Worm (Caenorhabditis elegans) whole organism, L4 larva: ENCODE measurements around the gene VF13D12L.3.

Source experiments
- ZK546.5 ChIP-seq, 2 experiments: sonication (generic microtip); optimal IDR thresholded peaks; 2 replicates each; lab custom pipeline; 2017; ENCODE audit warnings: missing biosample characterization in 2 of 2, missing genetic modification characterization in 2 of 2
- ces-1 ChIP-seq: fragments of 150-350 bp; sonication (generic microtip); optimal IDR thresholded peaks from 4 replicates; lab custom pipeline; 2014; ENCODE audit warnings: missing biosample characterization, missing genetic modification reagents, missing genetic modification characterization
- dmd-8 ChIP-seq: fragments of 200-800 bp; sonication (Bioruptor generic); IDR thresholded peaks from 2 replicates; pipeline ENCODE4 v1.3.6; 2022; ENCODE audit warnings: missing genetic modification characterization, missing compliant biosample characterization
- egl-27 ChIP-seq: sonication (generic microtip); optimal IDR thresholded peaks from 3 replicates; lab custom pipeline; 2017; ENCODE audit warnings: missing biosample characterization, missing genetic modification reagents, missing genetic modification characterization
- hlh-11 ChIP-seq: fragments of 200-800 bp; sonication (Bioruptor generic); optimal IDR thresholded peaks from 2 replicates; lab custom pipeline; 2018; ENCODE audit warnings: mild to moderate bottlenecking, missing genetic modification characterization, missing compliant biosample characterization
- lim-7 ChIP-seq: fragments of 200-800 bp; sonication (Bioruptor generic); IDR thresholded peaks from 2 replicates; pipeline ENCODE4 v1.3.6; 2022; ENCODE audit warnings: missing genetic modification characterization, missing compliant biosample characterization
- lin-13 ChIP-seq: fragments of 150-350 bp; optimal IDR thresholded peaks from 2 replicates; lab custom pipeline; 2014; ENCODE audit warnings: missing biosample characterization, missing genetic modification reagents, missing genetic modification characterization
- lir-3 ChIP-seq: sonication (generic microtip); optimal IDR thresholded peaks from 2 replicates; lab custom pipeline; 2016; ENCODE audit warnings: mild to moderate bottlenecking, missing genetic modification characterization, missing compliant biosample characterization
- pha-4 ChIP-seq, 2 experiments: fragments of 150-350 bp in 1 of 2; fragments of 200-800 bp in 1 of 2; sonication (Bioruptor generic) in 1 of 2; IDR thresholded peaks in 1 of 2; optimal IDR thresholded peaks in 1 of 2; 2 replicates each; pipeline versions ENCODE4 v1.3.6 to Lab custom; 2014 to 2022; ENCODE audit warnings: missing genetic modification characterization in 2 of 2, missing genetic modification reagents in 2 of 2, missing biosample characterization in 1 of 2, missing compliant biosample characterization in 1 of 2
- pqm-1 ChIP-seq: sonication (generic microtip); optimal IDR thresholded peaks from 2 replicates; lab custom pipeline; 2017; ENCODE audit warnings: missing biosample characterization, missing genetic modification characterization
- skn-1 ChIP-seq: fragments of 150-350 bp; optimal IDR thresholded peaks from 2 replicates; lab custom pipeline; 2014; ENCODE audit warnings: missing biosample characterization, missing genetic modification characterization
- unc-130 ChIP-seq: sonication (generic microtip); optimal IDR thresholded peaks from 2 replicates; lab custom pipeline; 2016; ENCODE audit warnings: missing genetic modification reagents, missing genetic modification characterization, missing compliant biosample characterization

ce11 chrII:11688643-11689042 lies 17.2 kb upstream of the VF13D12L.3 start, which contains the start of gene kel-1:
- TF ChIP-seq lin-13 (GFP tag; lab: Kevin White, UChicago) (no peak), dmd-8 (GFP tag; lab: Robert Waterston, UW) (no peak), skn-1 (tag; lab: Kevin White, UChicago) (no peak), lim-7 (GFP tag; lab: Robert Waterston, UW) (no peak), pha-4 (GFP tag; IDR thresholded peaks at IDR 0.05; lab: Robert Waterston, UW) (no peak), pha-4 (tag; optimal IDR thresholded peaks at IDR 0.05; lab: Kevin White, UChicago) (no peak), pqm-1 (tag; lab: Kevin White, UChicago) (no peak), ZK546.5 (tag; optimal IDR thresholded peaks at IDR 0.05; lab: Kevin White, UChicago) (no peak), unc-130 (GFP tag; lab: Kevin White, UChicago) (no peak), lir-3 (tag; lab: Kevin White, UChicago) (no peak), egl-27 (tag; lab: Kevin White, UChicago) (no peak), hlh-11 (tag; lab: Kevin White, UChicago) (no peak), ces-1 (GFP tag; lab: Kevin White, UChicago) (no peak)
